Fruit fly (Drosophila melanogaster) S2 (cell line): ENCODE results near the gene NdufA3.

Experiments
- CG8478 ChIP-seq: fragments of >200 bp; optimal IDR thresholded peaks from 2 replicates; lab custom pipeline; 2018
- CTCF ChIP-seq, 2 experiments: fragments of >200 bp; optimal IDR thresholded peaks; 2 replicates each; lab custom pipeline; 2018

DNA sequence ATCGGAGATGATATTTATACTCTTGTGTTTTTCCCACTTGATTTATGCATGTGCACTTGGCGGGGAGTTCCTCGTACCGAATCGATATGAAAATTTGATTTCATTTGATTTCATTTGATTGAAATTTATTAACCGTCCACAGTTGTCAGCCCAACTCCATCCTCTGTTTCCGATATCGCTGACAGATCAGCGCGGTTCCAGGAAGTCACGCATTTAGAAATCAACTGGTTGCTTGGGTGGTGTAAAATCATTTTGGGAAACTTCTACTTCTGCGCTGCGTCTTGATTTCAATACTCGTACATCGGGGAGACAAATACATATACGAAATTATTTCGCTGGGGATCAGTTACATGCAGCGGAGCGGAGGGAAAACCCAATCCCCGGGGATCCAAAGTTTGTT, 28.3 kb downstream of the NdufA3 start:
- TF ChIP-seq CG8478 (no peak), CTCF (optimal IDR thresholded peaks at IDR 0.05; lab: Kevin White, UChicago) (no peak)
